Worm (Caenorhabditis elegans) whole organism, L3 larva: ENCODE results near the gene F41B5.12.

Experiments
- snpc-4 ChIP-seq: fragments of 150-350 bp; optimal IDR thresholded peaks from 2 replicates; lab custom pipeline; 2014; ENCODE audit warnings: missing biosample characterization, missing genetic modification characterization
- zag-1 ChIP-seq: fragments of 150-350 bp; optimal IDR thresholded peaks from 2 replicates; lab custom pipeline; 2014; ENCODE audit warnings: missing biosample characterization, missing genetic modification characterization

DNA sequence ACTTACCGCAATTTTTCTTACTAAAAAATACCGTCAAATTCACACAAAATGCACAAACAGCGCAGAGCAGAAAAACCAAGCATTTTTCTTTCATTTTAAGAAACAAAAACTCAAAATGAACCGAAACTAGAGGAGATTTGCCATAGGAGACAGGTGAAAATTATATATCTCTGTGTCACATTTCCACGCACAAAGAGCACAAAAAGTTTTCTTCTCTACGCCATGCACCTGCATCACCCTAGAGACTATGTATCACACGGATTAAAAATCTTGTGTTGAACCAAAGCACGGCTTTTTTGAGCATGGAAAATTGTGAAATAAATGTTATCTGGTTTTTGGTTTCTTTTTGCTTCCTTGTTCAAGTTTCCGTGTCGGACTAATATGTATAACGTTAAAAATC is 43.0 kb downstream of the F41B5.12 start, which contains the start of gene irld-15:
- TF ChIP-seq zag-1 (no peak), snpc-4 (tag; lab: Kevin White, UChicago) (no peak)
